Worm (Caenorhabditis elegans): ENCODE results near the gene cki-2.

DNA sequence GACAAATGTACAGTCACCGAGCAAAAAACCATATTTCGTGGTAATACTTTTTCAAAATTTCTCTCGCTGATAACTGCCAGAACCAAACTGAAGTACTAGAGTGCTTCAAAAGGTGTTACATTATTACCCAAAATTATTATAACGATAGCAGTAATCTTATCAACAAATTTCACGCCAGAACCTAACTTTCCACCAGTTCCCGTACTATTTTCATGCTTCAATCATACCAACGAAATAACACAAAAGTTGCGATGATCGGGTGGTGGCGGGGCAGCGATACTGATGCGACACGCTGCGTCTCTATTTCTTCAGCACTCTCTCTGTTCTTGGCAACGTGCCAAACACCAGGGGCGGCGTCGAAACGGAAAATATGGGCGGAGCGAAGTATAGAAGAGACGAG is 7.3 kb upstream of the cki-2 start:
- peak; percentile 33 for TF ChIP-seq nhr-77 (tag; optimal IDR thresholded peaks at IDR 0.05)
- TF ChIP-seq snpc-4 (tag; optimal IDR thresholded peaks at IDR 0.05), result no peak
- no peak for TF ChIP-seq ceh-82 (tag; optimal IDR thresholded peaks at IDR 0.05)
- TF ChIP-seq zag-1 (tag; optimal IDR thresholded peaks at IDR 0.05), result no peak
- no peak for TF ChIP-seq lin-15B (tag; optimal IDR thresholded peaks at IDR 0.05)
- TF ChIP-seq lin-13 (GFP tag; optimal IDR thresholded peaks at IDR 0.05), result no peak
- TF ChIP-seq attf-4 (tag; optimal IDR thresholded peaks at IDR 0.05), result no peak
- no peak for TF ChIP-seq hmg-1.1 (GFP tag; IDR thresholded peaks at IDR 0.05)
- no peak for TF ChIP-seq ama-1 (optimal IDR thresholded peaks at IDR 0.05)
